Worm (Caenorhabditis elegans): ENCODE measurements around the gene srr-7.

- no peak for TF ChIP-seq lin-32 (GFP tag; optimal IDR thresholded peaks at IDR 0.05)
- no peak for TF ChIP-seq snpc-4 (tag; optimal IDR thresholded peaks at IDR 0.05)
- TF ChIP-seq sptf-1 (tag; optimal IDR thresholded peaks at IDR 0.05): no peak
- no peak for TF ChIP-seq pha-4 (tag; optimal IDR thresholded peaks at IDR 0.05)
- no peak for TF ChIP-seq unc-62 (GFP tag; optimal IDR thresholded peaks at IDR 0.05)
Measured at ce11 chrV:15147776-15148175, 19.7 kb downstream of the srr-7 start, which contains the start of gene T09F5.20.
